Fruit fly (Drosophila melanogaster): ENCODE results near the gene Adi1.

Gene Adi1

DNA sequence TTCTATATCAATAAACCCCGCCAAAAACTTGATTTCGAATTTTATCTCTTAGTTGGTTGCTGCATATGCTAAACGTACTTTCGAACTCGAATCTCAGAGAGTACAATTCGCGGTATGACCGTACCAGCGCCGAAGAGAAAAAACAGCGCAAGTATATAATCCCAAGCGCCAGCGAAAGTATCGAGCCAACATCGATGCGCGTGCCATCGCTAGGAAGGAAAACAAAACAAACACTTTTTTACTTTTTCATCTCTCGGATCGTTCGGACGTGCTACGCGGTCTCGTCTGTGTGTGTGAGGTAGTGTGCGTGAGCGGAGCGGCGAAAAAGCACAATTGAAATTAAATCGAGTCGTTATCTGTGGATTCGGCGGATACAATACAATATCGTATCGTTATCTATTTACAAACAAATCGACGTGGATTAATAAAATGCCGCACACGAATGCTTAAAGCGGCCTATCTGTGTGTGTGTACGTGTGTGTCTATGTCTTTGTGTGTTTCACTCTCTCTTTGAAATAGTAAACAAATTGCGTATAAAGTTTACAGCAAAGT, 1.4 kb downstream of the Adi1 start, which contains the start of gene simj (continued):
- TF ChIP-seq sd (tag; optimal IDR thresholded peaks at IDR 0.05) (peak; percentile 59), CG9797 (GFP tag; optimal IDR thresholded peaks at IDR 0.05) (peak; percentile 94), Adf1 (GFP tag; IDR thresholded peaks at IDR 0.05) (peak; percentile 68; the same call in 1 of the 2 replicates), kni (GFP tag; optimal IDR thresholded peaks at IDR 0.05) (peak; percentile 53), btn (GFP tag; optimal IDR thresholded peaks at IDR 0.05) (no peak), Hr51 (GFP tag; optimal IDR thresholded peaks at IDR 0.05) (peak; percentile 10 to 39), nmo (GFP tag; optimal IDR thresholded peaks at IDR 0.05) (peak; percentile 60), sens (GFP tag) (peak; percentile 82), hkb (optimal IDR thresholded peaks at IDR 0.05) (no peak), hkb (GFP tag; IDR thresholded peaks at IDR 0.05) (peak; percentile 60), prd (optimal IDR thresholded peaks at IDR 0.05) (no peak), prd (GFP tag; IDR thresholded peaks at IDR 0.05) (0 out of 3 replicates have a peak, but pooled peaks have one; percentile 8), CG1792 (GFP tag; optimal IDR thresholded peaks at IDR 0.05) (no peak), maf-S (GFP tag; optimal IDR thresholded peaks at IDR 0.05) (no peak), YL-1 (GFP tag; optimal IDR thresholded peaks at IDR 0.05) (no peak), CG32767 (GFP tag; IDR thresholded peaks at IDR 0.05) (no peak), CG16813 (GFP tag; IDR thresholded peaks at IDR 0.05; ENCODE audit: partially characterized antibody) (peak; percentile 83), eyg (GFP tag; optimal IDR thresholded peaks at IDR 0.05) (peak; percentile 28), H2.0 (GFP tag; IDR thresholded peaks at IDR 0.05) (0 out of 2 replicates have a peak, but pooled peaks have one; percentile 17), CG15601 (tag; optimal IDR thresholded peaks at IDR 0.05) (peak; percentile 38), CG15696 (tag; optimal IDR thresholded peaks at IDR 0.05) (peak; percentile 6), CG9932 (GFP tag; IDR thresholded peaks at IDR 0.05) (peak; percentile 71), CG18011 (GFP tag; optimal IDR thresholded peaks at IDR 0.05) (no peak), Fer2 (tag; optimal IDR thresholded peaks at IDR 0.05) (no peak), Kr (GFP tag; optimal IDR thresholded peaks at IDR 0.05) (no peak), Hmr (GFP tag; optimal IDR thresholded peaks at IDR 0.05) (peak; percentile 68), mam (GFP tag; optimal IDR thresholded peaks at IDR 0.05) (peak; percentile 40), HLH3B (GFP tag; IDR thresholded peaks at IDR 0.05) (no peak; the same call in 1 of the 2 replicates), sima (GFP tag; optimal IDR thresholded peaks at IDR 0.05) (peak; percentile 8), Ets97D (GFP tag; optimal IDR thresholded peaks at IDR 0.05) (peak; percentile 86), gfzf (GFP tag; optimal IDR thresholded peaks at IDR 0.05) (peak; percentile 98), CG12219 (GFP tag; optimal IDR thresholded peaks at IDR 0.05) (peak; percentile 46), lab (GFP tag; optimal IDR thresholded peaks at IDR 0.05) (peak; percentile 76), Rfx (GFP tag; IDR thresholded peaks at IDR 0.05) (peak; percentile 80), B-H1 (GFP tag; IDR thresholded peaks at IDR 0.05) (no peak; the same call in 2 of the 3 replicates), Fer3 (tag; optimal IDR thresholded peaks at IDR 0.05) (peak; percentile 41), ab (GFP tag; optimal IDR thresholded peaks at IDR 0.05) (no peak), her (GFP tag; optimal IDR thresholded peaks at IDR 0.05) (peak; percentile 80), phol (tag; optimal IDR thresholded peaks at IDR 0.05) (peak; percentile 24), bsh (GFP tag; optimal IDR thresholded peaks at IDR 0.05) (peak in 1 of 2 experiments; percentile 26), Tbp (GFP tag; optimal IDR thresholded peaks at IDR 0.05) (peak; percentile 32), caup (GFP tag; optimal IDR thresholded peaks at IDR 0.05; ENCODE audit: severe bottlenecking) (peak; percentile 65), CG4282 (GFP tag; optimal IDR thresholded peaks at IDR 0.05) (peak; percentile 55), Hr39 (optimal IDR thresholded peaks at IDR 0.05) (no peak), CG7271 (tag; optimal IDR thresholded peaks at IDR 0.05) (peak; percentile 72), cwo (GFP tag; optimal IDR thresholded peaks at IDR 0.05) (no peak), dati (GFP tag; IDR thresholded peaks at IDR 0.05) (no peak), insv (GFP tag; optimal IDR thresholded peaks at IDR 0.05) (peak in 1 of 2 experiments; percentile 60), ap (GFP tag; IDR thresholded peaks at IDR 0.05) (no peak), sqz (GFP tag; optimal IDR thresholded peaks at IDR 0.05) (peak; percentile 67)
